Fruit fly (Drosophila melanogaster) whole organism, embryonic: ENCODE measurements around the gene Rab3-GAP.

Source experiments
- BtbVII ChIP-seq: fragments of 200-800 bp; sonication (Bioruptor generic); optimal IDR thresholded peaks from 3 replicates; lab custom pipeline; 2017; ENCODE audit warnings: missing biosample characterization, mild to moderate bottlenecking, missing genetic modification characterization
- CG14441 ChIP-seq: fragments of 200-800 bp; sonication (Bioruptor generic); IDR thresholded peaks from 2 replicates; pipeline ENCODE4 v1.3.6; 2022; ENCODE audit warnings: missing biosample characterization, missing genetic modification characterization
- CG1602 ChIP-seq: fragments of 200-800 bp; sonication (Bioruptor generic); optimal IDR thresholded peaks from 3 replicates; lab custom pipeline; 2016; ENCODE audit warnings: missing biosample characterization, missing genetic modification characterization
- CG16815 ChIP-seq: fragments of 200-800 bp; sonication (Bioruptor generic); optimal IDR thresholded peaks from 3 replicates; lab custom pipeline; 2017; ENCODE audit warnings: missing biosample characterization, mild to moderate bottlenecking, missing genetic modification characterization
- CG17328 ChIP-seq: fragments of 200-800 bp; sonication (Bioruptor generic); IDR thresholded peaks from 2 replicates; pipeline ENCODE4 v1.3.6; 2022; ENCODE audit warnings: missing biosample characterization, missing genetic modification characterization
- CG18764 ChIP-seq: fragments of 200-800 bp; sonication (Bioruptor generic); optimal IDR thresholded peaks from 3 replicates; lab custom pipeline; 2016; ENCODE audit warnings: missing biosample characterization, missing genetic modification characterization
- CG3163 ChIP-seq: fragments of 200-800 bp; sonication (Bioruptor generic); optimal IDR thresholded peaks from 3 replicates; lab custom pipeline; 2016; ENCODE audit warnings: missing biosample characterization, missing genetic modification characterization
- CG32767 ChIP-seq: fragments of 200-800 bp; sonication (Bioruptor generic); IDR thresholded peaks from 2 replicates; pipeline ENCODE4 v1.3.6; 2022; ENCODE audit warnings: missing biosample characterization, missing genetic modification characterization
- CG33557 ChIP-seq: fragments of 200-800 bp; sonication (Bioruptor generic); optimal IDR thresholded peaks from 2 replicates; lab custom pipeline; 2019; ENCODE audit warnings: missing biosample characterization, mild to moderate bottlenecking, missing genetic modification characterization, moderate library complexity
- Dek ChIP-seq: fragments of 200-800 bp; sonication (Bioruptor generic); optimal IDR thresholded peaks from 3 replicates; lab custom pipeline; 2019; ENCODE audit warnings: missing biosample characterization, mild to moderate bottlenecking, missing genetic modification characterization, moderate library complexity
- Doc3 ChIP-seq: fragments of 200-800 bp; sonication (Bioruptor generic); IDR thresholded peaks from 3 replicates; pipeline ENCODE4 v1.3.6; 2022; ENCODE audit warnings: missing biosample characterization, missing genetic modification characterization; ENCODE audit not compliant: partially characterized antibody
- Lhr ChIP-seq: fragments of 200-800 bp; sonication (Bioruptor generic); optimal IDR thresholded peaks from 3 replicates; lab custom pipeline; 2017; ENCODE audit warnings: mild to moderate bottlenecking, missing biosample characterization, missing genetic modification reagents, missing genetic modification characterization
- Opbp ChIP-seq: fragments of 200-800 bp; sonication (Bioruptor generic); IDR thresholded peaks from 3 replicates; pipeline ENCODE4 v1.3.6; 2022; ENCODE audit warnings: missing biosample characterization, missing genetic modification characterization; ENCODE audit not compliant: partially characterized antibody
- Sox100B ChIP-seq: fragments of 200-800 bp; sonication (Bioruptor generic); optimal IDR thresholded peaks from 3 replicates; lab custom pipeline; 2018; ENCODE audit warnings: missing biosample characterization, mild to moderate bottlenecking, missing genetic modification characterization
- Sox102F ChIP-seq: fragments of 200-800 bp; sonication (Bioruptor generic); optimal IDR thresholded peaks from 2 replicates; lab custom pipeline; 2018; ENCODE audit warnings: missing biosample characterization, mild to moderate bottlenecking, missing genetic modification characterization, moderate library complexity
- Taf1 ChIP-seq: fragments of 200-800 bp; sonication (Bioruptor generic); IDR thresholded peaks from 2 replicates; pipeline ENCODE4 v1.3.6; 2022; ENCODE audit warnings: missing biosample characterization, missing genetic modification characterization
- Tbp ChIP-seq: fragments of >200 bp; optimal IDR thresholded peaks from 2 replicates; lab custom pipeline; 2018; ENCODE audit warnings: missing biosample characterization, missing genetic modification characterization
- abd-A ChIP-seq: fragments of 200-800 bp; sonication (Bioruptor generic); optimal IDR thresholded peaks from 3 replicates; lab custom pipeline; 2019; ENCODE audit warnings: missing biosample characterization, mild to moderate bottlenecking, missing genetic modification characterization, moderate library complexity
- al ChIP-seq: fragments of 200-800 bp; sonication (Bioruptor generic); IDR thresholded peaks from 2 replicates; pipeline ENCODE4 v1.3.6; 2022; ENCODE audit warnings: missing biosample characterization, missing genetic modification characterization
- amos ChIP-seq: fragments of 200-800 bp; sonication (Bioruptor generic); IDR thresholded peaks from 2 replicates; pipeline ENCODE4 v1.3.6; 2022; ENCODE audit warnings: missing biosample characterization, missing genetic modification characterization; ENCODE audit not compliant: partially characterized antibody
- bcd ChIP-seq: fragments of 200-800 bp; sonication (Bioruptor generic); optimal IDR thresholded peaks from 2 replicates; lab custom pipeline; 2017; ENCODE audit warnings: missing biosample characterization, mild to moderate bottlenecking, missing genetic modification characterization
- cad ChIP-seq: fragments of >200 bp; optimal IDR thresholded peaks from 2 replicates; lab custom pipeline; 2017; ENCODE audit warnings: missing biosample characterization, missing genetic modification characterization
- chif ChIP-seq, 2 experiments: fragments of 200-800 bp; sonication (Bioruptor generic); optimal IDR thresholded peaks; 3 replicates each; lab custom pipeline; 2016; ENCODE audit warnings: missing biosample characterization in 2 of 2, missing genetic modification characterization in 2 of 2
- corto ChIP-seq: fragments of 200-800 bp; sonication (Bioruptor generic); optimal IDR thresholded peaks from 2 replicates; lab custom pipeline; 2016; ENCODE audit warnings: missing biosample characterization, mild to moderate bottlenecking, missing genetic modification characterization, moderate library complexity
- crp ChIP-seq, 2 experiments: fragments of 200-800 bp; sonication (Bioruptor generic); optimal IDR thresholded peaks; 2 replicates in 1 of 2; 3 replicates in 1 of 2; lab custom pipeline; 2017; ENCODE audit warnings: missing biosample characterization in 2 of 2, missing genetic modification characterization in 2 of 2, mild to moderate bottlenecking in 1 of 2, moderate library complexity in 1 of 2
- dan ChIP-seq: fragments of 200-800 bp; sonication (Bioruptor generic); IDR thresholded peaks from 2 replicates; pipeline ENCODE4 v1.3.6; 2022; ENCODE audit warnings: missing biosample characterization, missing genetic modification characterization
- danr ChIP-seq: fragments of 200-800 bp; sonication (Bioruptor generic); IDR thresholded peaks from 2 replicates; pipeline ENCODE4 v1.3.6; 2022; ENCODE audit warnings: missing biosample characterization, missing genetic modification characterization
- dimm ChIP-seq: fragments of 200-800 bp; sonication (Bioruptor generic); IDR thresholded peaks from 2 replicates; pipeline ENCODE4 v1.3.6; 2022; ENCODE audit warnings: missing biosample characterization, missing genetic modification characterization
- en ChIP-seq: fragments of 200-800 bp; sonication (Bioruptor generic); optimal IDR thresholded peaks from 2 replicates; lab custom pipeline; 2016; ENCODE audit warnings: missing biosample characterization, missing genetic modification characterization
- esg ChIP-seq: fragments of 200-800 bp; sonication (Bioruptor generic); conservative IDR thresholded peaks from 2 replicates; pipeline ENCODE4 v1.3.6; 2022; ENCODE audit warnings: missing biosample characterization, missing genetic modification characterization
- exex ChIP-seq: fragments of 200-800 bp; sonication (Bioruptor generic); optimal IDR thresholded peaks from 4 replicates; lab custom pipeline; 2018; ENCODE audit warnings: missing biosample characterization, mild to moderate bottlenecking, missing genetic modification characterization, moderate library complexity
- gcm2 ChIP-seq: fragments of 200-800 bp; sonication (Bioruptor generic); optimal IDR thresholded peaks from 2 replicates; lab custom pipeline; 2016; ENCODE audit warnings: missing biosample characterization, missing genetic modification characterization
- gt ChIP-seq: fragments of 200-800 bp; sonication (Bioruptor generic); IDR thresholded peaks from 2 replicates; pipeline ENCODE4 v1.3.6; 2022; ENCODE audit warnings: missing biosample characterization, missing genetic modification characterization
- org-1 ChIP-seq: fragments of 200-800 bp; sonication (Bioruptor generic); optimal IDR thresholded peaks from 2 replicates; lab custom pipeline; 2017; ENCODE audit warnings: missing biosample characterization, missing genetic modification characterization
- prd ChIP-seq, 3 experiments: fragments of >200 bp in 2 of 3; fragments of 200-800 bp in 1 of 3; sonication (Bioruptor generic) in 1 of 3; optimal IDR thresholded peaks in 2 of 3; IDR thresholded peaks in 1 of 3; 2 replicates in 2 of 3; 3 replicates in 1 of 3; pipeline versions ENCODE4 v1.3.6 to Lab custom; 2017 to 2022; ENCODE audit warnings: missing biosample characterization in 1 of 3, missing genetic modification characterization in 1 of 3
- repo ChIP-seq: fragments of 200-800 bp; sonication (Bioruptor generic); optimal IDR thresholded peaks from 2 replicates; lab custom pipeline; 2016; ENCODE audit warnings: missing biosample characterization, missing genetic modification characterization
- ro ChIP-seq: fragments of 200-800 bp; sonication (Bioruptor generic); IDR thresholded peaks from 2 replicates; pipeline ENCODE4 v1.3.6; 2022; ENCODE audit warnings: missing biosample characterization, missing genetic modification characterization
- run ChIP-seq: fragments of 200-800 bp; sonication (Bioruptor generic); optimal IDR thresholded peaks from 3 replicates; lab custom pipeline; 2018; ENCODE audit warnings: missing biosample characterization, mild to moderate bottlenecking, missing genetic modification characterization
- sc ChIP-seq, 3 experiments: fragments of >200 bp in 2 of 3; fragments of 200-800 bp in 1 of 3; sonication (Bioruptor generic) in 1 of 3; optimal IDR thresholded peaks; 2 replicates in 2 of 3; 3 replicates in 1 of 3; lab custom pipeline; 2017; ENCODE audit warnings: mild to moderate bottlenecking in 1 of 3, missing biosample characterization in 1 of 3, missing genetic modification characterization in 1 of 3, missing genetic modification reagents in 1 of 3
- sd ChIP-seq: fragments of 200-800 bp; sonication (Bioruptor generic); optimal IDR thresholded peaks from 3 replicates; lab custom pipeline; 2018; ENCODE audit warnings: missing biosample characterization, mild to moderate bottlenecking, missing genetic modification characterization, moderate library complexity
- so ChIP-seq: fragments of 200-800 bp; sonication (Bioruptor generic); IDR thresholded peaks from 3 replicates; pipeline ENCODE4 v1.3.6; 2022; ENCODE audit warnings: missing biosample characterization, missing genetic modification characterization
- stwl ChIP-seq: fragments of 200-800 bp; sonication (Bioruptor generic); optimal IDR thresholded peaks from 3 replicates; lab custom pipeline; 2018; ENCODE audit warnings: missing biosample characterization, mild to moderate bottlenecking, missing genetic modification characterization, moderate library complexity
- toy ChIP-seq: fragments of 200-800 bp; sonication (Bioruptor generic); IDR thresholded peaks from 2 replicates; pipeline ENCODE4 v1.3.6; 2022; ENCODE audit warnings: missing biosample characterization, missing genetic modification characterization
- tup ChIP-seq: fragments of 200-800 bp; sonication (Bioruptor generic); optimal IDR thresholded peaks from 2 replicates; lab custom pipeline; 2016; ENCODE audit warnings: missing biosample characterization, mild to moderate bottlenecking, missing genetic modification characterization, moderate library complexity
- vvl ChIP-seq: fragments of 200-800 bp; sonication (Bioruptor generic); IDR thresholded peaks from 2 replicates; pipeline ENCODE4 v1.3.6; 2022; ENCODE audit warnings: missing biosample characterization, missing genetic modification characterization
- z ChIP-seq: fragments of 200-800 bp; sonication (Bioruptor generic); IDR thresholded peaks from 3 replicates; pipeline ENCODE4 v1.3.6; 2022; ENCODE audit warnings: missing biosample characterization, missing genetic modification characterization

Rab3-GAP gene

DNA sequence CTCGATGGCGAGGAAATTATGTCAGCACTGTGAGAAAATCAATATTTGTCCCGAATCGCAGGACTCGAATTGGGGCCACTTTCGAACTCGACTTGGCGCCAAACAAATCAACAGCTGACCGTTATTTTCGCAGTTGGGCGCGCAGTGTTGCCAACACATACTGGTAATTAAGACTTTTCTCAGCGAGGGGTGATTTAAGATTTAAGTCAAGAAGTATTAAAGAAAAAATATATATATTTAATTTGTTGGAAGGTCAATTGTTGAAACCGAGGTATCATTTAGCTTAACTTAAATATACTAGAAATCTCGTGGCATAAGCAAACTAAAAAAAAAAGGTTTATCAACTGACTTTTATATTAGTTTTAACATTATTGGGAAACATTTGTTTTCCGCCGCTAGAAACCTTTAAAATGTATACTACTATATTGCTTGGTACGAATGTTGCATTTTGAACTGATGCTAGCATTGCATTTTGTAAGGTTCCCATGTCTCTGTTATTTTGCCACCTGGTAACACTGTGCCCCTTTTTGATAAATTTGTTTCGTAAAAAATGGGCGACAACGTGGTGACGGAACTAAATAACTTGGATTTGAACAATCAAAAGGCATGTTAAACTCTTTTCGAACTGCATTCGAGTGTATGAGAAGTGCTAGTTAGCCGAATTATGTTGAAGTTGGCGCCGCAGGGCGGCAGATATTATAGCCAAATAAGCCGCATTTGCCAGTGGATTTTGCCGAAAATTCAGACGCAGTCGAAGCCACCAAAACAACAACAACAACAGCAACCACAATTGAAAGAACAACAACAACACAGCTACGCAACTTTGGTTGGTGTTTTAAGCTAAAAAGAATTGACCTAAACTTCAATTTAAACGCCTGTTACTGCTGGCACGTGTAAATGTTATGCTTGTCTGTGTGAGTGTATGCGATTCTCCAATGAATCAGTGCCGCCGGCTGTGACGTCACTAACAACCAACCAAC, 40.5 kb upstream of the Rab3-GAP start, which contains the start of the genes Patsas and ThrRS:
Gene Patsas, minus strand, starts transcription at position 55 of the 980 bp plus-strand sequence.
Gene ThrRS, plus strand, starts transcription at position 521 of the 980 bp plus-strand sequence.
- peak; percentile 53 for TF ChIP-seq dimm (GFP tag; lab: Robert Waterston, UW)
- no peak for TF ChIP-seq Tbp (GFP tag; lab: Kevin White, UChicago)
- TF ChIP-seq CG32767 (GFP tag; lab: Robert Waterston, UW), result peak; percentile 72; the same call in 1 of the 2 replicates
- TF ChIP-seq abd-A, result no peak
- TF ChIP-seq CG14441 (GFP tag; lab: Robert Waterston, UW), result peak; percentile 86
- TF ChIP-seq CG16815, result peak; percentile 87
- peak; percentile 45 to 77 for TF ChIP-seq chif (GFP tag; optimal IDR thresholded peaks at IDR 0.05; lab: Kevin White, UChicago)
- peak; percentile 4 for TF ChIP-seq repo (GFP tag; lab: Kevin White, UChicago)
- TF ChIP-seq Lhr, result peak; percentile 49
- TF ChIP-seq z, result no peak
- TF ChIP-seq Dek, result peak; percentile 92
- TF ChIP-seq esg (GFP tag; lab: Robert Waterston, UW), result peak; percentile 86
- TF ChIP-seq bcd (GFP tag; lab: Kevin White, UChicago), result peak; percentile 87
- TF ChIP-seq CG3163 (GFP tag; lab: Kevin White, UChicago), result peak; percentile 38
- TF ChIP-seq Sox100B (GFP tag; lab: Kevin White, UChicago), result no peak
- peak; percentile 87 for TF ChIP-seq Sox102F
- peak; percentile 57 for TF ChIP-seq BtbVII (GFP tag; lab: Kevin White, UChicago)
- no peak for TF ChIP-seq cad (GFP tag; lab: Kevin White, UChicago)
- no peak for TF ChIP-seq sc (optimal IDR thresholded peaks at IDR 0.05; lab: Kevin White, UChicago)
- peak; percentile 72 for TF ChIP-seq sc (GFP tag; optimal IDR thresholded peaks at IDR 0.05; lab: Kevin White, UChicago)
- TF ChIP-seq en (GFP tag; lab: Kevin White, UChicago), result peak; percentile 48
- no peak for TF ChIP-seq corto (GFP tag; lab: Kevin White, UChicago)
- TF ChIP-seq danr, result peak; percentile 69
- peak; percentile 61 for TF ChIP-seq sd (tag; lab: Kevin White, UChicago)
- no peak for TF ChIP-seq ro
- TF ChIP-seq gcm2 (GFP tag; lab: Kevin White, UChicago), result peak; percentile 6
- peak; percentile 53; the same call in 1 of the 2 replicates for TF ChIP-seq gt (GFP tag; lab: Robert Waterston, UW)
- TF ChIP-seq dan (GFP tag; lab: Robert Waterston, UW), result peak; percentile 53; the same call in 1 of the 2 replicates
- TF ChIP-seq CG18764 (GFP tag; lab: Kevin White, UChicago), result peak; percentile 79
- peak; percentile 55 for TF ChIP-seq org-1 (GFP tag; lab: Kevin White, UChicago)
- peak; percentile 29 to 83 for TF ChIP-seq crp (GFP tag; optimal IDR thresholded peaks at IDR 0.05; lab: Kevin White, UChicago)
- TF ChIP-seq Doc3 (GFP tag; lab: Robert Waterston, UW), result no peak; the same call in 2 of the 3 replicates
- peak; percentile 18 for TF ChIP-seq run
- TF ChIP-seq Opbp (GFP tag; lab: Robert Waterston, UW), result no peak; the same call in 2 of the 3 replicates
- peak; percentile 70 for TF ChIP-seq stwl (tag; lab: Kevin White, UChicago)
- 0 out of 2 replicates have a peak, but pooled peaks have one; percentile 15 for TF ChIP-seq amos (GFP tag; lab: Robert Waterston, UW)
- TF ChIP-seq CG33557 (GFP tag; lab: Kevin White, UChicago), result peak; percentile 75
- TF ChIP-seq prd (optimal IDR thresholded peaks at IDR 0.05; lab: Kevin White, UChicago), result no peak
- TF ChIP-seq prd (GFP tag; IDR thresholded peaks at IDR 0.05; lab: Robert Waterston, UW), result peak; percentile 98
- TF ChIP-seq Taf1, result peak; percentile 57; the same call in 1 of the 2 replicates
- peak; percentile 86 for TF ChIP-seq CG1602
- TF ChIP-seq al, result peak; percentile 87
- TF ChIP-seq CG17328, result peak; percentile 76
- peak; percentile 82; the same call in 2 of the 3 replicates for TF ChIP-seq so (GFP tag; lab: Robert Waterston, UW)
- TF ChIP-seq tup (GFP tag; lab: Kevin White, UChicago), result peak; percentile 28
- no peak for TF ChIP-seq toy (GFP tag; lab: Robert Waterston, UW)
- TF ChIP-seq exex (tag; lab: Kevin White, UChicago), result no peak
- TF ChIP-seq vvl (GFP tag; lab: Robert Waterston, UW), result peak; percentile 87
